Fruit fly (Drosophila melanogaster) whole organism, wandering third instar larva: ENCODE data around the gene CG33267.
A peak's percentile ranks its signal among the peaks of the same experiment; 100 is the strongest.

ENCODE experiments used
- Dif ChIP-seq: fragments of 200-275, 200-300 bp; sonication (Bioruptor generic); optimal IDR thresholded peaks from 2 replicates; lab custom pipeline; 2018; ENCODE audit warnings: missing biosample characterization, missing genetic modification characterization; ENCODE audit not compliant: partially characterized antibody
- GATAd ChIP-seq: sonication (Bioruptor generic); optimal IDR thresholded peaks from 2 replicates; lab custom pipeline; 2016; ENCODE audit warnings: missing biosample characterization, missing genetic modification characterization
- Hr78 ChIP-seq: fragments of >200 bp; optimal IDR thresholded peaks from 2 replicates; lab custom pipeline; 2017; ENCODE audit warnings: missing biosample characterization, missing genetic modification characterization
- br ChIP-seq: fragments of 200-800 bp; sonication (Bioruptor generic); optimal IDR thresholded peaks from 2 replicates; lab custom pipeline; 2016; ENCODE audit warnings: missing biosample characterization, missing genetic modification characterization
- brk ChIP-seq: fragments of 200-800 bp; sonication (Bioruptor generic); optimal IDR thresholded peaks from 2 replicates; lab custom pipeline; 2016; ENCODE audit warnings: missing biosample characterization, mild to moderate bottlenecking, missing genetic modification characterization
- fru ChIP-seq: fragments of 200-800 bp; sonication (Bioruptor generic); optimal IDR thresholded peaks from 3 replicates; lab custom pipeline; 2016; ENCODE audit warnings: missing biosample characterization, mild to moderate bottlenecking, missing genetic modification characterization
- tai ChIP-seq: sonication (Bioruptor generic); optimal IDR thresholded peaks from 2 replicates; lab custom pipeline; 2016; ENCODE audit warnings: missing biosample characterization, missing genetic modification characterization

DNA sequence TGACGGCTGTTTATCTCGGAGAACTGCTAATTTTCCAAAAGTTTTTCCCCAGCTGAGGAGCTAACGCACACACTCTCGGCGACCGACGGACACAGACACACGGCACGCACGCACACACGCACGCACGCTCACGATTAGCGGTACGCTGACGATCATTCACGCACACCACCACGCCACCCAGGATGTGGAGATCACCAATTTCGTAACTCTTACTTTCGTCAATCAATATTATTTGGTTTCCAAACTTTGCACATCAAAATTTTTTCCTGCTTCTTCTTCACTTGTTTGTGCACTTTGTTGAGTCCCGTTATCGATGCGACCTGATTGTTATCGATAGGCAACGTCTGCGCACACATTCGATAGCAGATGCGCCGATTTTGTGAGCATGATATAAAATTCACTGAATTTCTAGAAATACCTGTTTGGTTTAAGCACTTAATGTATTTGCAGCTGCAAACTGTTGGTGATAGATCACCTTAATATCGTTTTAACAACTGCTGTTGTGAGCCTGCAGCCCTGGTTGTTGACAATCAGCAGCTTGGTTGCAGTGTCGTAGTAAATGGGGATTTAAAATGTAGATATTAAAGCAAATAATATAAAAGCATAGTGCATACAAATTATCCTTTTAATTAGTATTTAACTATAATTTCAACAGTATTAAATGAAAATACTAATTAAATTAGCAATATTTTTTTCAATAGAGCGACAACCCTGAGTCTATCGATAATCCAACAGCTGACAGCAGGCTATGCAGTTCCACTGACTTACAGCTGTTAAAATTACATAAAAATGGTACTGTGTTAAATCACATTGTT is 2.1 kb upstream of the CG33267 start, which contains the start of the genes CG7394 and Mob2:
- TF ChIP-seq brk (GFP tag; lab: Kevin White, UChicago) (peak; percentile 97), GATAd (GFP tag; lab: Kevin White, UChicago) (peak; percentile 82), fru (peak; percentile 88), br (peak; percentile 84), tai (peak; percentile 95), Dif (GFP tag; lab: Kevin White, UChicago) (no peak), Hr78 (GFP tag; lab: Kevin White, UChicago) (no peak)
